Fruit fly (Drosophila melanogaster): ENCODE measurements around the gene nau.

DNA sequence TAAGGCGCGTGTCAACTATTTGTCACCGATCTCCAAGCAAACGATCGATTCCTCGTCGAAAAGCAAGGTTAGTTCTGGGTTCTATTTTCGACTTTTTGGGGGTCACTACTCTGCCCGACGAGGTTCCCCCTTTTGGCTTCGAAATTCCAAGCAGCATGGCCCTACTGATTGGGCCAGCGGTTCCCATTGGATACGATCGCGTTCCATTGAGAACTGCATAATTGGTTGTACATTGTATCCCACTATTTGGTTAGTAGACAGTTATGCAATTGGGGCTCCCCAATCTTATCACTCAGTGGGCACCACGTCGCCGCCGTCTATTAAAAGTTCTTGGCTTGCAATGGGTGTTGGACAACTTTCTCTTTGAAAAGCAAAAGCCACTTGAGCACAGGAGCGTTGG lies 15.6 kb upstream of the nau start:
- TF ChIP-seq cnc (optimal IDR thresholded peaks at IDR 0.05): no peak
- TF ChIP-seq bab1 (GFP tag; optimal IDR thresholded peaks at IDR 0.05): no peak
- TF ChIP-seq toe (GFP tag; optimal IDR thresholded peaks at IDR 0.05): no peak
- TF ChIP-seq CG12768 (GFP tag; optimal IDR thresholded peaks at IDR 0.05): no peak
- no peak for TF ChIP-seq pad (GFP tag; optimal IDR thresholded peaks at IDR 0.05)
- no peak for TF ChIP-seq CG5204 (GFP tag; optimal IDR thresholded peaks at IDR 0.05)
- TF ChIP-seq CG33017 (tag; optimal IDR thresholded peaks at IDR 0.05): no peak
- TF ChIP-seq Mnt (GFP tag; optimal IDR thresholded peaks at IDR 0.05): no peak

Measured in whole organism, adult.